Worm (Caenorhabditis elegans) whole organism, L1 larva: ENCODE measurements around the gene oig-5.

Experiments used
- C04F5.9 ChIP-seq: sonication (generic microtip); optimal IDR thresholded peaks from 2 replicates; lab custom pipeline; 2016; ENCODE audit warnings: missing genetic modification characterization, missing compliant biosample characterization
- C16A3.4 ChIP-seq: fragments of 150-350 bp; optimal IDR thresholded peaks from 2 replicates; lab custom pipeline; 2014; ENCODE audit warnings: missing biosample characterization, missing genetic modification characterization
- F16B12.6 ChIP-seq: fragments of 150-350 bp; optimal IDR thresholded peaks from 2 replicates; lab custom pipeline; 2014; ENCODE audit warnings: missing biosample characterization, missing genetic modification characterization
- aha-1 ChIP-seq: fragments of 150-350 bp; optimal IDR thresholded peaks from 2 replicates; lab custom pipeline; 2014; ENCODE audit warnings: missing biosample characterization, missing genetic modification characterization
- alr-1 ChIP-seq: fragments of 200-800 bp; sonication (Bioruptor generic); optimal IDR thresholded peaks from 2 replicates; lab custom pipeline; 2018; ENCODE audit warnings: borderline replicate concordance, mild to moderate bottlenecking, missing genetic modification characterization, missing compliant biosample characterization
- blmp-1 ChIP-seq: fragments of 150-350 bp; optimal IDR thresholded peaks from 2 replicates; lab custom pipeline; 2014; ENCODE audit warnings: missing biosample characterization, missing genetic modification characterization
- ceh-8 ChIP-seq: fragments of 200-800 bp; sonication (Bioruptor generic); optimal IDR thresholded peaks from 2 replicates; lab custom pipeline; 2018; ENCODE audit warnings: mild to moderate bottlenecking, missing genetic modification characterization, moderate library complexity, missing compliant biosample characterization
- ceh-88 ChIP-seq: fragments of 200-800 bp; sonication (Bioruptor generic); IDR thresholded peaks from 2 replicates; pipeline ENCODE4 v1.3.6; 2022; ENCODE audit warnings: missing genetic modification characterization, missing compliant biosample characterization
- ces-1 ChIP-seq: fragments of 150-350 bp; optimal IDR thresholded peaks from 2 replicates; lab custom pipeline; 2014; ENCODE audit warnings: missing biosample characterization, missing genetic modification reagents, missing genetic modification characterization
- dpl-1 ChIP-seq, 3 experiments: fragments of 150-350 bp in 2 of 3; sonication (generic microtip) in 1 of 3; optimal IDR thresholded peaks; 2 replicates each; lab custom pipeline; 2014 to 2017; ENCODE audit warnings: missing biosample characterization in 3 of 3, missing genetic modification characterization in 3 of 3, missing genetic modification reagents in 3 of 3
- efl-1 ChIP-seq, 4 experiments: fragments of 150-350 bp; optimal IDR thresholded peaks in 3 of 4; peaks in 1 of 4; 1 replicate in 1 of 4; 2 replicates in 3 of 4; lab custom pipeline; 2014; ENCODE audit warnings: missing biosample characterization in 2 of 4, missing genetic modification characterization in 2 of 4, missing genetic modification reagents in 2 of 4
- elt-2 ChIP-seq: sonication (generic microtip); optimal IDR thresholded peaks from 2 replicates; lab custom pipeline; 2016; ENCODE audit warnings: missing genetic modification characterization, mild to moderate bottlenecking, inconsistent platforms, missing compliant biosample characterization, missing genetic modification reagents
- ets-5 ChIP-seq: fragments of 200-800 bp; sonication (Bioruptor generic); IDR thresholded peaks from 2 replicates; pipeline ENCODE4 v1.3.6; 2022; ENCODE audit warnings: missing genetic modification characterization, missing compliant biosample characterization
- fkh-8 ChIP-seq: sonication (generic microtip); optimal IDR thresholded peaks from 2 replicates; lab custom pipeline; 2016; ENCODE audit warnings: mild to moderate bottlenecking, missing genetic modification characterization, missing compliant biosample characterization
- hpl-2 ChIP-seq: fragments of 150-350 bp; optimal IDR thresholded peaks from 2 replicates; lab custom pipeline; 2014; ENCODE audit warnings: missing biosample characterization, missing genetic modification reagents, missing genetic modification characterization
- jun-1 ChIP-seq: fragments of 150-350 bp; optimal IDR thresholded peaks from 2 replicates; lab custom pipeline; 2014; ENCODE audit warnings: missing biosample characterization, missing genetic modification reagents, missing genetic modification characterization
- lin-13 ChIP-seq: fragments of 150-350 bp; optimal IDR thresholded peaks from 2 replicates; lab custom pipeline; 2014; ENCODE audit warnings: missing biosample characterization, missing genetic modification reagents, missing genetic modification characterization
- lin-39 ChIP-seq: fragments of 150-350 bp; optimal IDR thresholded peaks from 2 replicates; lab custom pipeline; 2014; ENCODE audit warnings: missing biosample characterization, missing genetic modification reagents, missing genetic modification characterization
- lir-3 ChIP-seq: sonication (generic microtip); optimal IDR thresholded peaks from 2 replicates; lab custom pipeline; 2016; ENCODE audit warnings: mild to moderate bottlenecking, missing genetic modification characterization, moderate library complexity, missing compliant biosample characterization; ENCODE audit not compliant: poor library complexity
- lsy-2 ChIP-seq, 2 experiments: fragments of 150-350 bp; optimal IDR thresholded peaks; 2 replicates each; lab custom pipeline; 2014; ENCODE audit warnings: missing biosample characterization in 2 of 2, missing genetic modification characterization in 2 of 2
- mef-2 ChIP-seq: fragments of 150-350 bp; optimal IDR thresholded peaks from 2 replicates; lab custom pipeline; 2014; ENCODE audit warnings: missing biosample characterization, missing genetic modification characterization
- mep-1 ChIP-seq: fragments of 150-350 bp; optimal IDR thresholded peaks from 2 replicates; lab custom pipeline; 2014; ENCODE audit warnings: missing biosample characterization, missing genetic modification characterization
- nhr-19 ChIP-seq: fragments of 200-800 bp; sonication (Bioruptor generic); conservative IDR thresholded peaks from 2 replicates; pipeline ENCODE4 v1.3.6; 2022; ENCODE audit warnings: missing genetic modification characterization, missing compliant biosample characterization
- nhr-20 ChIP-seq: sonication (generic microtip); optimal IDR thresholded peaks from 2 replicates; lab custom pipeline; 2016; ENCODE audit warnings: mild to moderate bottlenecking, missing genetic modification characterization, missing compliant biosample characterization
- nhr-237 ChIP-seq: fragments of 150-350 bp; optimal IDR thresholded peaks from 2 replicates; lab custom pipeline; 2014; ENCODE audit warnings: missing biosample characterization, missing genetic modification characterization
- nhr-47 ChIP-seq: sonication (generic microtip); optimal IDR thresholded peaks from 2 replicates; lab custom pipeline; 2016; ENCODE audit warnings: mild to moderate bottlenecking, missing genetic modification characterization, moderate library complexity, missing compliant biosample characterization
- nhr-71 ChIP-seq: sonication (generic microtip); optimal IDR thresholded peaks from 2 replicates; lab custom pipeline; 2016; ENCODE audit warnings: mild to moderate bottlenecking, missing genetic modification characterization, moderate library complexity, missing compliant biosample characterization
- nhr-85 ChIP-seq: sonication (generic microtip); peaks from one replicate; lab custom pipeline; 2016; ENCODE audit warnings: missing genetic modification characterization, inconsistent platforms, missing compliant biosample characterization
- pax-3 ChIP-seq: fragments of 200-800 bp; sonication (Bioruptor generic); optimal IDR thresholded peaks from 2 replicates; lab custom pipeline; 2018; ENCODE audit warnings: mild to moderate bottlenecking, missing genetic modification characterization, moderate library complexity, missing compliant biosample characterization
- rnt-1 ChIP-seq: sonication (generic microtip); optimal IDR thresholded peaks from 2 replicates; lab custom pipeline; 2016; ENCODE audit warnings: mild to moderate bottlenecking, missing genetic modification characterization, moderate library complexity, missing compliant biosample characterization
- snu-23 ChIP-seq: sonication (generic microtip); optimal IDR thresholded peaks from 2 replicates; lab custom pipeline; 2016; ENCODE audit warnings: missing genetic modification characterization, missing compliant biosample characterization
- sox-4 ChIP-seq: sonication (generic microtip); optimal IDR thresholded peaks from 2 replicates; lab custom pipeline; 2016; ENCODE audit warnings: missing genetic modification characterization, missing compliant biosample characterization
- swsn-7 ChIP-seq: sonication (generic microtip); optimal IDR thresholded peaks from 2 replicates; lab custom pipeline; 2016; ENCODE audit warnings: missing genetic modification characterization, missing compliant biosample characterization
- unc-130 ChIP-seq: fragments of 150-350 bp; optimal IDR thresholded peaks from 2 replicates; lab custom pipeline; 2017; ENCODE audit warnings: missing biosample characterization, missing genetic modification characterization, inconsistent platforms
- unc-86 ChIP-seq: sonication (generic microtip); optimal IDR thresholded peaks from 2 replicates; lab custom pipeline; 2016; ENCODE audit warnings: missing genetic modification characterization, missing compliant biosample characterization
- unc-98 ChIP-seq: fragments of 200-800 bp; sonication (Bioruptor generic); IDR thresholded peaks from 2 replicates; pipeline ENCODE4 v1.3.6; 2022; ENCODE audit warnings: missing genetic modification characterization, missing compliant biosample characterization
- vab-15 ChIP-seq: sonication (generic microtip); optimal IDR thresholded peaks from 2 replicates; lab custom pipeline; 2017; ENCODE audit warnings: missing genotype, mild to moderate bottlenecking, missing genetic modification characterization, missing compliant biosample characterization
- xbp-1 ChIP-seq: sonication (generic microtip); optimal IDR thresholded peaks from 2 replicates; lab custom pipeline; 2016; ENCODE audit warnings: missing genetic modification characterization, missing compliant biosample characterization
- ztf-11 ChIP-seq, 2 experiments: sonication (generic microtip); optimal IDR thresholded peaks; 2 replicates each; lab custom pipeline; 2016 to 2017; ENCODE audit warnings: missing genetic modification characterization in 2 of 2, missing biosample characterization in 1 of 2, missing compliant biosample characterization in 1 of 2
- ztf-4 ChIP-seq: fragments of 150-350 bp; optimal IDR thresholded peaks from 2 replicates; lab custom pipeline; 2014; ENCODE audit warnings: missing biosample characterization, missing genetic modification characterization

oig-5 gene

DNA sequence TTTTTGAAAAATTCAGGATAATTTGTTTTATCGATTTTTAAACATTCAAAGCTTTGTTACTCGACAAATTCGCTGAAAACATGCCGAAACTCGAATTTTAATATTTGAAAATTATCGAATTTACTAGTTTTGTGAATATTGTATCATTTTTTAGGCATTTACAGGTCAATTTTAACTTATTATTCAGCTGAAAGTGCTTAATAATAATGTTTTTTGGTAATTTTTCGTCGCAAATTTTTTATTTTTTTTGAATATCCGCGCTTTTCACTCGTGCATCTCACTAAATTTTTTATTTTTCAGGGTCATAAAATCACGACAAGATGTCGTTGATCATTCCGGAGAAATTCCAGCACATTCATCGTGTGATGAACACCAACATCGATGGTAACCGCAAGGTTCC, 18.4 kb downstream of the oig-5 start, which contains the start of gene rps-18:
Gene rps-18 (plus strand): TSS at position 301 of the 400 bp plus-strand sequence.
- TF ChIP-seq C04F5.9 (tag; lab: Kevin White, UChicago) (no peak), dpl-1 (GFP tag; optimal IDR thresholded peaks at IDR 0.05; lab: Kevin White, UChicago) (no peak), vab-15 (tag; lab: Kevin White, UChicago) (no peak), ztf-4 (tag; lab: Kevin White, UChicago) (no peak), ztf-11 (tag; optimal IDR thresholded peaks at IDR 0.05; lab: Kevin White, UChicago) (no peak), alr-1 (no peak), ceh-88 (GFP tag; lab: Robert Waterston, UW) (no peak), unc-86 (tag; lab: Kevin White, UChicago) (no peak), C16A3.4 (no peak)
- TF ChIP-seq, all 84 proteins: peak for 0

DNA sequence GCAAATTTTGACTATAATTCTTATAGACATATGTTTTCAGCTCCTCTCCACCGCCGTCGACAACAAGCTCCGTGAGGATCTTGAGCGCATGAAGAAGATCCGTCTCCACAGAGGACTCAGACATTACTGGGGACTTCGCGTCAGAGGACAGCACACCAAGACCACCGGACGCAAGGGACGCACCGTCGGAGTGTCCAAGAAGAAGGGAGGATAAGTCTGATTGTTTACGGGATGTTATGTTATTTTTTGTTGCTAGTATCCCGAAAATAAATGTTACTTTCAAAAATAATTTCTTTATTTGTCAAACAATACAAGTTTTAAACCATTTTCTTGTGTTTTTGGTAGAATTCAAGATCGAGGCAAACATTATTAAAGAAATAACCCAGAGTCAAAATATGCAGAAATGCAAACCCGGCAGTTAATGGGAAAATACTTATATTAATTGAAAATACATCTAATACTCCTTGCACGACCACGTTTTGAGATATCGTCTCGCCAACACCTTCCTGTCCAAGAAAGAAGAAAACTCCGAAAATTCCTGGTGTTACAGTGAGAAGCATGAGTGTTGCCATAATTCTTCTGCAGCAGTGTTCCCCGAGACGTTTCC, 19.3 kb downstream of the oig-5 start:
- TF ChIP-seq F16B12.6 (tag; lab: Kevin White, UChicago) (no peak), alr-1 (no peak), nhr-71 (tag; lab: Kevin White, UChicago) (no peak), nhr-85 (tag; lab: Kevin White, UChicago) (peak; percentile 31), ets-5 (GFP tag; lab: Robert Waterston, UW) (no peak), lin-13 (GFP tag; lab: Kevin White, UChicago) (no peak), unc-98 (no peak)

DNA sequence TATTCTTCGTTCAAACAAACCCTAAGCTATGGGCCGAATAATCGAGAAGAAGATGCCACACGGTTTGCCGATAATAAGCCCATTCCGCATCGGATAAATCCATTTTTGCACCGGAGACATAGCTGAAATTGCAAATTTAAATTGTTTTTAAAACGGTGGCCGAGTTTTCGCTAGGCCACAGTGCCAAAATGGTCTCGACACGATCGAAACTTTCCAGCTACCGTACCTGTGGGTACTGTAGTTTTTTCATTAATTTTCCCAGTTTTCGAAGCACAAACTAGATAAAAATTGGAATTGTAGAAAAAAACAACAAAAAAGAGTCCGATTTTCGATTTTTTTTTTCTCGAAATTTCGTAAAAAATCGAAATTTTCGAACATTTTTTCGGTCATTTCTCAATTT, 21.2 kb downstream of the oig-5 start:
- no peak for TF ChIP-seq mef-2 (tag; lab: Kevin White, UChicago)
- TF ChIP-seq, all 84 proteins: peak for 0

DNA sequence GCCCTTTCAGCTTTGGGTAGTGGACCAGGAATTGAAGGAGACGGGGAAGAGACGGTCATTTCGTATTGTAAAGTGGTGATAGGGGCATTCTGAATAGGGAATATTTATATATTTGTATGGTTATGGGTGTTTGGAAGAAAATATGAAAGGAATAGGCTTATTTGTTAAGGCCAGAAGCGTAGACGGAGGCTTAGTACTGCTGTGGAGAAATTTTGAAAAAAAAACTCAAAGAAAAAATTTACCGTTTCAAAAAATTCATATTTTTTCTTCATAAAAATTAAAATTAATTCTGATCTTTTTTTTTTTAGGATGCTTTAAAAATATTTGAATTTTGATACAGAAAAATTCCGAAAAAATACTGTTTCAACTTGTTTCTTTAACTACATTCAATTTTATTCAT, 22.0 kb downstream of the oig-5 start, which contains the start of gene hhat-2:
Gene hhat-2 (minus strand): TSS at position 101 of the 400 bp plus-strand sequence.
- no peak for TF ChIP-seq pax-3
- TF ChIP-seq lin-39 = no peak
- no peak for TF ChIP-seq ces-1 (GFP tag; lab: Kevin White, UChicago)
- no peak for TF ChIP-seq nhr-237 (tag; lab: Kevin White, UChicago)
- TF ChIP-seq snu-23 (GFP tag; lab: Kevin White, UChicago) = no peak
- no peak for TF ChIP-seq blmp-1 (tag; lab: Kevin White, UChicago)
- TF ChIP-seq vab-15 (tag; lab: Kevin White, UChicago) = no peak
- TF ChIP-seq hpl-2 (GFP tag; lab: Kevin White, UChicago) = no peak
- no peak for TF ChIP-seq jun-1

DNA sequence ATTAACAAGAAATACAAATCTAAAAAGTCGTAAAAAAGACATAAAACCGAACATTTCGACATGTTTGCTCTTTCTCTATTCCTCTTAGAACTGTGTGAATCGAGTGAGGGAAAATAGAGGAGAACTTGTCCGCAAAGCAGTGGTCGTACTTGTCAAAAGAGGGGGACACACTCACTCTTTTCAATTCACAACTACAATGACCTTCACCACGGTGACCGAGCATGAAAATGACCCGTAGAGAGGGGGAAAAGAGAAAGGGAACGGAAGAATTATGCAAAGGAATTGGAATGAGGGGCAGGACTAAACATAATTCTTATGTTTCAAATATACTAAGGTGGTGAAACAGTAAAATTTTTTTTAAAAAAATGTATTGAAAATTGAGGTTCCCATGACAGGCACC, 26.5 kb downstream of the oig-5 start:
- TF ChIP-seq blmp-1 (tag; lab: Kevin White, UChicago) (peak; percentile 65), nhr-85 (tag; lab: Kevin White, UChicago) (peak; percentile 57), aha-1 (tag; lab: Kevin White, UChicago) (no peak), sox-4 (tag; lab: Kevin White, UChicago) (no peak), mep-1 (tag; lab: Kevin White, UChicago) (peak; percentile 34)

DNA sequence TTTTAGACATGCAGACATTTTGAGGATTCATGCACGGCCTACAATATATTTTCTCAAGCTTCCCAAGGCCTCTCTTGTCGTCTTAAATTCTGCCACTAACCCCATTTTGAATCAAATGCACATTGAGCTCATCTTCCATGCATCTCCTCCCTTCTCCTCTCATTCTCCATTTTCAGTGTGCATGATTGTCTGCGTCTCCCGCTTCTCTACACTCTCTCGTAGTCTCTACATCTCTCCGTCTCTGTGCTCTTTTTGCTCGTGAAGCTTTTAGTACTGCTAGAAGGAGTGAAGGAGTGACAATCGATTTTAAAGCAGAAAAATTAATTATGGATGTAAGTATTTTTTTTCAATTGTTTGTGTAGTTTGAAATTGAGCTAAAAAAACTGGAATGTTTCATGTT, 29.9 kb downstream of the oig-5 start, which contains the start of gene Y57G11C.22:
Gene Y57G11C.22 (plus strand): TSS at position 327 of the 400 bp plus-strand sequence.
- TF ChIP-seq swsn-7 (tag; lab: Kevin White, UChicago) (peak; percentile 72), dpl-1 (GFP tag; optimal IDR thresholded peaks at IDR 0.05; lab: Kevin White, UChicago) (peak in 1 of 3 experiments; percentile 26), pax-3 (peak; percentile 5), mep-1 (tag; lab: Kevin White, UChicago) (peak; percentile 44), nhr-47 (tag; lab: Kevin White, UChicago) (peak; percentile 67), alr-1 (no peak), nhr-20 (peak; percentile 5), F16B12.6 (tag; lab: Kevin White, UChicago) (no peak), fkh-8 (peak; percentile 39), elt-2 (tag; lab: Kevin White, UChicago) (no peak), unc-130 (tag; lab: Kevin White, UChicago) (no peak), rnt-1 (tag; lab: Kevin White, UChicago) (no peak), snu-23 (GFP tag; lab: Kevin White, UChicago) (peak; percentile 62), ztf-11 (tag; optimal IDR thresholded peaks at IDR 0.05; lab: Kevin White, UChicago) (no peak), ceh-8 (GFP tag; lab: Kevin White, UChicago) (no peak), xbp-1 (tag; lab: Kevin White, UChicago) (peak; percentile 36), efl-1 (optimal IDR thresholded peaks at IDR 0.05; lab: Kevin White, UChicago) (peak; percentile 71 to 82), efl-1 (GFP tag; optimal IDR thresholded peaks at IDR 0.05 in 1 of 2; lab: Kevin White, UChicago) (peak in 1 of 2 experiments; percentile 64), lir-3 (tag; lab: Kevin White, UChicago) (no peak), nhr-71 (tag; lab: Kevin White, UChicago) (peak; percentile 63), unc-86 (tag; lab: Kevin White, UChicago) (peak; percentile 63), lsy-2 (tag; optimal IDR thresholded peaks at IDR 0.05; lab: Kevin White, UChicago) (peak; percentile 16 to 43), nhr-19 (GFP tag; lab: Robert Waterston, UW) (peak; percentile 29)
